Fruit fly (Drosophila melanogaster) whole organism, adult: ENCODE results near the gene Ldsdh1.

Experiments
- CG1620 ChIP-seq: fragments of 200-800 bp; sonication (Bioruptor generic); optimal IDR thresholded peaks from 2 replicates; lab custom pipeline; 2016; ENCODE audit warnings: missing biosample characterization, missing genetic modification characterization
- CG33017 ChIP-seq: fragments of 200-800 bp; sonication (Bioruptor generic); optimal IDR thresholded peaks from 2 replicates; lab custom pipeline; 2018; ENCODE audit warnings: missing biosample characterization, mild to moderate bottlenecking, missing genetic modification characterization, moderate library complexity
- Clk ChIP-seq: fragments of 200-800 bp; sonication (Bioruptor generic); optimal IDR thresholded peaks from 2 replicates; lab custom pipeline; 2017; ENCODE audit warnings: missing biosample characterization, missing genetic modification characterization
- Crg-1 ChIP-seq: fragments of 200-800 bp; sonication (Bioruptor generic); optimal IDR thresholded peaks from 2 replicates; lab custom pipeline; 2016; ENCODE audit warnings: missing biosample characterization, missing genetic modification characterization
- bab1 ChIP-seq: fragments of 200-800 bp; sonication (Bioruptor generic); optimal IDR thresholded peaks from 3 replicates; lab custom pipeline; 2019; ENCODE audit warnings: missing biosample characterization, mild to moderate bottlenecking, missing genetic modification characterization, moderate library complexity
- cic ChIP-seq: fragments of 200-800 bp; sonication (Bioruptor generic); optimal IDR thresholded peaks from 2 replicates; lab custom pipeline; 2017; ENCODE audit warnings: missing biosample characterization, mild to moderate bottlenecking, missing genetic modification characterization, moderate library complexity
- kay ChIP-seq: fragments of 200-800 bp; sonication (Bioruptor generic); peaks from one replicate; lab custom pipeline; 2016; ENCODE audit warnings: missing biosample characterization, missing genetic modification characterization, borderline replicate concordance

DNA sequence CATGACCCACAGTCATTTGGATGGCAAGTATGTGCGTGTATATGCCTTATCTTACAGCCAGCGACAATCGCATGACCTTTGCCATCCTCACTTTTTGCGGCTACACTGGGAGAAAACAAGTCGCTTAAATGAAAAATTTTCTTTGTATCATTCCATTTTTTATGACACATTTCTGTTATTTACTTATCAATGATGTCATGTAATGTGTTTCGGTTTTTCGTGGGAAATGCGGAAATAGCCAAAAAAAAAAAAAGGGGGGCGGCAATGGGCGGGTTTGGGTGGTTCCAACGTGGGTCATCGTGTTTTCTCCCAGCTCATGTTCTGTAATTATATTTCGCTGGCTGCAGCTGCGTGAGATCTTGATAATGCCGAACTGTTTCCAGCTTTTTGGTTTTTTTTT lies 1.2 kb downstream of the Ldsdh1 start:
- no peak for TF ChIP-seq bab1 (GFP tag; lab: Kevin White, UChicago)
- TF ChIP-seq kay (GFP tag; lab: Kevin White, UChicago), result no peak
- TF ChIP-seq cic (GFP tag; lab: Kevin White, UChicago), result no peak
- no peak for TF ChIP-seq Crg-1 (GFP tag; lab: Kevin White, UChicago)
- TF ChIP-seq CG33017 (tag; lab: Kevin White, UChicago), result no peak
- no peak for TF ChIP-seq Clk
- no peak for TF ChIP-seq CG1620
